Worm (Caenorhabditis elegans) whole organism, L4/young adult: Measurements from ENCODE around the gene cya-1.

Source experiments
- W03F9.2 ChIP-seq: fragments of 150-350 bp; optimal IDR thresholded peaks from 2 replicates; lab custom pipeline; 2014; ENCODE audit warnings: missing biosample characterization, missing genetic modification characterization
- him-1 ChIP-seq: sonication (generic microtip); optimal IDR thresholded peaks from 2 replicates; lab custom pipeline; 2016; ENCODE audit warnings: missing genotype, missing genetic modification reagents, missing genetic modification characterization, missing compliant biosample characterization

DNA sequence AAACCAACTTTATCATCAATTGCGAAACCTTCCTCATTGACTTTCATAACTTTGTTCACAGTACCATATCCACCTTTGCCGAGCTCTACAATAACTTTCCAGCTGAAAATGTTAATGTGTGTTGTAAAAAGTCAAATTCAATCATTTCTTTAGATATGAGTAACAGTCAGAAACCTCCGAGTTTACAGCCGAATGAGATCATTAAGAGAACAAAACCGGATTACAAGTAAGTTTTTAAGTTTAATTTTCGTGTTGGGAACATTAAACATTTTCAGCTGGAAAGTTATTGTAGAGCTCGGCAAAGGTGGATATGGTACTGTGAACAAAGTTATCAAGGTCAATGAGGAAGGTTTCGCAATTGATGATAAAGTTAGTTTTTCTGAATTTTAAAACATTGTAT lies 7.9 kb downstream of the cya-1 start, which contains the start of gene ZK507.1:
- TF ChIP-seq him-1 (tag; lab: Kevin White, UChicago) (no peak), W03F9.2 (tag; lab: Kevin White, UChicago) (no peak)
